Fruit fly (Drosophila melanogaster) whole organism, pupa: ENCODE data around the gene Anp.

Experiments used
- CG10348 ChIP-seq: fragments of 200-800 bp; sonication (Bioruptor generic); IDR thresholded peaks from 2 replicates; pipeline ENCODE4 v1.3.6; 2022; ENCODE audit warnings: missing biosample characterization, missing genetic modification characterization
- CG12605 ChIP-seq: fragments of 200-800 bp; sonication (Bioruptor generic); IDR thresholded peaks from 2 replicates; pipeline ENCODE4 v1.3.6; 2022; ENCODE audit warnings: missing biosample characterization, missing genetic modification characterization
- CG13204 ChIP-seq: fragments of 200-800 bp; sonication (Bioruptor generic); optimal IDR thresholded peaks from 2 replicates; lab custom pipeline; 2018; ENCODE audit warnings: missing biosample characterization, mild to moderate bottlenecking, missing genetic modification characterization, moderate library complexity
- CG14655 ChIP-seq: fragments of 200-800 bp; sonication (Bioruptor generic); optimal IDR thresholded peaks from 3 replicates; lab custom pipeline; 2017; ENCODE audit warnings: mild to moderate bottlenecking, missing biosample characterization, missing genetic modification reagents, missing genetic modification characterization
- CG15710 ChIP-seq: fragments of 200-800 bp; sonication (Bioruptor generic); optimal IDR thresholded peaks from 2 replicates; lab custom pipeline; 2018; ENCODE audit warnings: missing biosample characterization, mild to moderate bottlenecking, missing genetic modification characterization, moderate library complexity
- CG17806 ChIP-seq: fragments of 200-800 bp; sonication (Bioruptor generic); optimal IDR thresholded peaks from 2 replicates; lab custom pipeline; 2018; ENCODE audit warnings: missing biosample characterization, mild to moderate bottlenecking, missing genetic modification characterization, moderate library complexity
- CG32121 ChIP-seq: fragments of 200-800 bp; sonication (Bioruptor generic); IDR thresholded peaks from 2 replicates; pipeline ENCODE4 v1.3.6; 2022; ENCODE audit warnings: missing biosample characterization, missing genetic modification characterization
- CG34367 ChIP-seq: fragments of 200-800 bp; sonication (Bioruptor generic); optimal IDR thresholded peaks from 2 replicates; lab custom pipeline; 2018; ENCODE audit warnings: missing biosample characterization, mild to moderate bottlenecking, missing genetic modification characterization
- CG4496 ChIP-seq: fragments of 200-800 bp; sonication (Bioruptor generic); IDR thresholded peaks from 3 replicates; pipeline ENCODE4 v1.3.6; 2022; ENCODE audit warnings: missing biosample characterization, missing genetic modification characterization
- CG8159 ChIP-seq: fragments of 200-800 bp; sonication (Bioruptor generic); optimal IDR thresholded peaks from 3 replicates; lab custom pipeline; 2018; ENCODE audit warnings: missing biosample characterization, mild to moderate bottlenecking, missing genetic modification characterization, moderate library complexity
- CG8301 ChIP-seq: fragments of 200-800 bp; sonication (Bioruptor generic); optimal IDR thresholded peaks from 2 replicates; lab custom pipeline; 2018; ENCODE audit warnings: missing biosample characterization, mild to moderate bottlenecking, missing genetic modification characterization
- CG9948 ChIP-seq: fragments of 200-800 bp; sonication (Bioruptor generic); optimal IDR thresholded peaks from 2 replicates; lab custom pipeline; 2018; ENCODE audit warnings: missing biosample characterization, mild to moderate bottlenecking, missing genetic modification characterization, moderate library complexity
- D1 ChIP-seq: fragments of 200-800 bp; sonication (Bioruptor generic); optimal IDR thresholded peaks from 2 replicates; lab custom pipeline; 2018; ENCODE audit warnings: missing biosample characterization, mild to moderate bottlenecking, missing genetic modification characterization, moderate library complexity
- EcR ChIP-seq: fragments of 200-800 bp; sonication (Bioruptor generic); optimal IDR thresholded peaks from 3 replicates; lab custom pipeline; 2019; ENCODE audit warnings: missing biosample characterization, missing genetic modification characterization, mild to moderate bottlenecking, moderate library complexity, missing genetic modification reagents
- Ets98B ChIP-seq: fragments of 200-800 bp; sonication (Bioruptor generic); IDR thresholded peaks from 2 replicates; pipeline ENCODE4 v1.3.6; 2022; ENCODE audit warnings: missing biosample characterization, missing genetic modification characterization
- Pif1A ChIP-seq: fragments of 200-800 bp; sonication (Bioruptor generic); optimal IDR thresholded peaks from 3 replicates; lab custom pipeline; 2016; ENCODE audit warnings: missing biosample characterization, missing genetic modification characterization
- Pif1B ChIP-seq: fragments of 200-800 bp; sonication (Bioruptor generic); optimal IDR thresholded peaks from 3 replicates; lab custom pipeline; 2016; ENCODE audit warnings: missing biosample characterization, missing genetic modification characterization
- Snoo ChIP-seq: fragments of 200-800 bp; sonication (Bioruptor generic); optimal IDR thresholded peaks from 3 replicates; lab custom pipeline; 2017; ENCODE audit warnings: missing biosample characterization, mild to moderate bottlenecking, missing genetic modification characterization, inconsistent platforms
- fd96Ca ChIP-seq: fragments of 200-800 bp; sonication (Bioruptor generic); IDR thresholded peaks from 3 replicates; pipeline ENCODE4 v1.3.6; 2022; ENCODE audit warnings: missing biosample characterization, missing genetic modification characterization
- gl ChIP-seq: fragments of 200-800 bp; sonication (Bioruptor generic); optimal IDR thresholded peaks from 2 replicates; lab custom pipeline; 2018; ENCODE audit warnings: missing biosample characterization, mild to moderate bottlenecking, missing genetic modification characterization
- rn ChIP-seq: fragments of 200-800 bp; sonication (Bioruptor generic); IDR thresholded peaks from 2 replicates; pipeline ENCODE4 v1.3.6; 2022; ENCODE audit warnings: missing biosample characterization, missing genetic modification characterization

The Anp gene

DNA sequence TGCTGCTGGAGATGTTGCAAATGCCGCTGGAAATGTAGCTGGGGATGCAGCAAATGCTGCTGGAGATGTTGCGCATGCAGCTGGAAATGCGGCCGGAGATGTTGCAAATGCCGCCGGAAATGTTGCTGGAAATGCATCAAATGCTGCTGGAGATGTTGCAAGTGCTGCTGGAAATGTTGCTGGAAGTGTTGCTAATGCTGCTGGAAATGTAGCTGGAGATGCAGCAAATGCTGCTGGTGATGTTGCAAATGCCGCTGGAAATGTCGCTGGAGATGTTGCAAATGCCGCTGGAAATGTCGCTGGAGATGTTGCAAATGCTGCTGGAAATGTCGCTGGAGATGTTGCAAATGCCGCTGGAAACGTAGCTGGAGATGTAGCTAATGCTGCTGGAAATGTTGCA lies 42.6 kb downstream of the Anp start:
- TF ChIP-seq gl (tag; lab: Kevin White, UChicago) = no peak
- TF ChIP-seq EcR (GFP tag; lab: Kevin White, UChicago) = no peak
- TF ChIP-seq D1 (tag; lab: Kevin White, UChicago) = no peak
- TF ChIP-seq Ets98B (GFP tag; lab: Robert Waterston, UW) = no peak
- TF ChIP-seq CG15710 = no peak
- TF ChIP-seq Pif1A = no peak
- TF ChIP-seq CG8159 (tag; lab: Kevin White, UChicago) = no peak
- no peak for TF ChIP-seq CG10348 (GFP tag; lab: Robert Waterston, UW)
- TF ChIP-seq rn (GFP tag; lab: Robert Waterston, UW) = no peak
- no peak for TF ChIP-seq CG32121
- TF ChIP-seq, all 21 proteins: peak for 0

DNA sequence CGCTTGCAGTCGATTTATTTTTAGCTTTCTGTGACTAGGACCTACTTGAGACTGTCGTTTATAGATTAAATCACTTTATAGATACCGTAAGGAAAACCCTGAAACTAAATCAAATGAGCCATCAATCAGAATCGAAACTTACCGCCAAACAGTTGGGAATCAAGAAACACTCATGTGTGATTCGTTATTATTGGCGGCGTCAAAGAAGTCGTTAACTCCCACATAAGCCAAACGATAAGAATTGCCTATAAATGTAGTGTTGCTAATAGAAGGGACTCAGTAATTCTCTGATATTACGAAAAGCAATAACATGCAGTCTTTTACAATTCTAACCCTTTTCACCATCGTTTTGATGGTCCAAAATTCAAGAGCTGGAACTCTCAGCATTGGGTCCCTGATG lies 43.1 kb downstream of the Anp start, which contains the start of gene CG18404:
Gene CG18404, plus strand, starts transcription at position 301 of the 400 bp plus-strand sequence.
- TF ChIP-seq CG13204 (GFP tag; lab: Kevin White, UChicago) = no peak
- TF ChIP-seq EcR (GFP tag; lab: Kevin White, UChicago) = no peak
- no peak for TF ChIP-seq CG14655 (GFP tag; lab: Kevin White, UChicago)
- TF ChIP-seq Ets98B (GFP tag; lab: Robert Waterston, UW) = no peak
- TF ChIP-seq CG8301 (tag; lab: Kevin White, UChicago) = no peak
- no peak for TF ChIP-seq CG10348 (GFP tag; lab: Robert Waterston, UW)
- TF ChIP-seq Pif1B = no peak
- no peak for TF ChIP-seq Pif1A
- TF ChIP-seq CG12605 (GFP tag; lab: Robert Waterston, UW) = no peak
- no peak for TF ChIP-seq CG9948 (tag; lab: Kevin White, UChicago)

DNA sequence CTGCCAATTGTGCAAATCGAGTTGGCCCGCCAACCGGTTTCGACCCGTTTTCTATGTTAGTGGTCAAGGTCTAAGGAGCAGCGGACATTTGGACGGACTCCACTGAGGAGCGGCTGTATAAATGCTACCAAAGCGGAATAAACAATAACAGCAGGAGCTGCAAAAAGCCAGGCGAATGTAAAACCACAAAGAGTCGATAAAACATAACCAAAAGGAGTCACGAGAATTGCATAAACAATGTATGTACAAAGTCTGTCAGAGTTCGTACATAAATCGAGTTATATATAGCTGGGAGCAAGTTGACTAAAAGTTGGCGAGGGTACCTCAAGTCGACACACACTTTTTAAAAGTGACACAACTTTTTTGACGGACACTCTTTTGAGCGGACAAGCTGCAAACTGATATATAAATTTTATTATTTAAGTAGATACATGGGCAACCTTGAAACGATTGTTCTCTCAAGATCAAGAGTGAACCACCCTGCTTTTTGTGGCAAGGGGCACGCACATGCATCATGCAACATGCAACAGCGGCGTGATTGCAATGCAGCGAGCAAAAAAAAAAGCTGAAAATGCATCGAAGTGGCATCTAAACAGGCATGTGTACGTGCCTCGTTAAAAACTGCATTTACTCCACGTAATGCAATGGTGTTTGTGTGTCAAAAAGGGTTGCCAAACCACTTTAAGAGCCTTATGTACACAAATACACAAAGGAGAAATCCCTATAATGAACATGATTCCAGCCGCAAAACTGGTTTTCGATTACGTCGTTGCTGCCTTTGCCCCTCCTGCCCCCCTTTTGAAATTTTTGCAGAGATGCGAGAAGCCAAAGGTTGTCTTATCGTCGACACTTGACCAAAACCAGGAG lies 45.7 kb downstream of the Anp start:
- peak; percentile 97 for TF ChIP-seq CG8159 (tag; lab: Kevin White, UChicago)
- peak; percentile 73 for TF ChIP-seq EcR (GFP tag; lab: Kevin White, UChicago)
- peak; percentile 94 for TF ChIP-seq CG13204 (GFP tag; lab: Kevin White, UChicago)
- peak; percentile 46; the same call in 1 of the 2 replicates for TF ChIP-seq CG10348 (GFP tag; lab: Robert Waterston, UW)
- peak; percentile 84 for TF ChIP-seq rn (GFP tag; lab: Robert Waterston, UW)
- peak; percentile 98 for TF ChIP-seq Pif1B
- TF ChIP-seq Ets98B (GFP tag; lab: Robert Waterston, UW) = peak; percentile 90
- TF ChIP-seq Snoo (tag; lab: Kevin White, UChicago) = peak; percentile 94
- peak; percentile 96 for TF ChIP-seq gl (tag; lab: Kevin White, UChicago)
- TF ChIP-seq CG8301 (tag; lab: Kevin White, UChicago) = peak; percentile 92
- peak; percentile 91 for TF ChIP-seq D1 (tag; lab: Kevin White, UChicago)
- TF ChIP-seq CG34367 (tag; lab: Kevin White, UChicago) = peak; percentile 97
- TF ChIP-seq CG12605 (GFP tag; lab: Robert Waterston, UW) = peak; percentile 97
- TF ChIP-seq CG17806 (tag; lab: Kevin White, UChicago) = peak; percentile 97
- TF ChIP-seq CG15710 = peak; percentile 97
- peak; percentile 95 for TF ChIP-seq Pif1A
- TF ChIP-seq CG32121 = peak; percentile 90
- TF ChIP-seq CG14655 (GFP tag; lab: Kevin White, UChicago) = peak; percentile 95
- TF ChIP-seq CG9948 (tag; lab: Kevin White, UChicago) = peak; percentile 97
- TF ChIP-seq fd96Ca (GFP tag; lab: Robert Waterston, UW) = peak; percentile 96
- TF ChIP-seq CG4496 = peak; percentile 97

DNA sequence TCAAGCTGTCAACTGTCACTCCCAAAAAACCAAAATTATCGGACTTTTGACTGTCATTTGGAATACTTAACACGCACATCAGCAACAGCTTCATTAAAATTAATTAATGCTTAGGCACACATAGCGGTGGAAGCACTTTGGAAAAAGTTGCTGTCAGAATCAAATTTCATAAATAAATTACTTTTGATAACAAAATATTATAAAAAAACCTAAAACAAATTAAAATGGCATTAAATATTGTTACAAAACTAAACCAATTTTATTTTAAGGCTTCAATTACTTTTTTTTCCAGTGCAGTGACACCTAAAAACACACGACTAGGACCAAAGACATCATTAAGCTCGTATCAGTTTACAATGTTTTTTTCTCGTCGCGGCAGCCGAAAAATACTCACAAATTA lies 46.5 kb downstream of the Anp start:
- no peak for TF ChIP-seq fd96Ca (GFP tag; lab: Robert Waterston, UW)
- peak; percentile 22 for TF ChIP-seq Pif1A
- no peak for TF ChIP-seq CG10348 (GFP tag; lab: Robert Waterston, UW)
- no peak for TF ChIP-seq CG8301 (tag; lab: Kevin White, UChicago)
- TF ChIP-seq CG14655 (GFP tag; lab: Kevin White, UChicago) = peak; percentile 27
- no peak for TF ChIP-seq Pif1B
- TF ChIP-seq CG9948 (tag; lab: Kevin White, UChicago) = peak; percentile 66
- no peak for TF ChIP-seq CG13204 (GFP tag; lab: Kevin White, UChicago)
- TF ChIP-seq rn (GFP tag; lab: Robert Waterston, UW) = no peak
- 0 out of 2 replicates have a peak, but pooled peaks have one; percentile 30 for TF ChIP-seq CG32121
- no peak for TF ChIP-seq gl (tag; lab: Kevin White, UChicago)
- TF ChIP-seq CG34367 (tag; lab: Kevin White, UChicago) = peak; percentile 51
- TF ChIP-seq CG8159 (tag; lab: Kevin White, UChicago) = peak; percentile 75
- peak; percentile 61 for TF ChIP-seq CG17806 (tag; lab: Kevin White, UChicago)
- no peak for TF ChIP-seq EcR (GFP tag; lab: Kevin White, UChicago)
- peak; percentile 48; the same call in 1 of the 3 replicates for TF ChIP-seq CG4496
- no peak; the same call in 1 of the 2 replicates for TF ChIP-seq Ets98B (GFP tag; lab: Robert Waterston, UW)
- peak; percentile 67 for TF ChIP-seq CG15710
- TF ChIP-seq D1 (tag; lab: Kevin White, UChicago) = peak; percentile 17
- TF ChIP-seq CG12605 (GFP tag; lab: Robert Waterston, UW) = 0 out of 2 replicates have a peak, but pooled peaks have one; percentile 23
- TF ChIP-seq Snoo (tag; lab: Kevin White, UChicago) = peak; percentile 45

DNA sequence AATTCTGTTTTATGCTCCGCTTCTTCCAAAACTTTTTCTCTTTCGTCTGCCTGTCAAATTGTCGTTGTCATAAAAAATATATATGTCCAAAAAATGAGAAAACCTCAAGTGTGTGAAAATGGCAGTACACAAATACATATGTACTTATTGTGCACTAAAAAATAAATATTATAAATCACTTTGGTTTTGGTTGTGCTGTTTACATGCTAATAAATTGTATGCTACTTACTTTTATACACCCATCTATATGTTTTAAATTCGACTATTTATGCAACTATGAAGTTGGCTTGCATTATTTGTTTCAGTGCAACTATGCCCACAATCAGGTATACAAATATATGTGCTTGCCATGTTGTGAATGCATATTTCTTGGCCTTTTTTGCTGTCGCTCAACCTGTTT lies 47.8 kb downstream of the Anp start:
- TF ChIP-seq Ets98B (GFP tag; lab: Robert Waterston, UW) (no peak; the same call in 1 of the 2 replicates), CG34367 (tag; lab: Kevin White, UChicago) (peak; percentile 81), fd96Ca (GFP tag; lab: Robert Waterston, UW) (no peak), Pif1A (peak; percentile 89), D1 (tag; lab: Kevin White, UChicago) (peak; percentile 72), CG12605 (GFP tag; lab: Robert Waterston, UW) (peak; percentile 30; the same call in 1 of the 2 replicates), CG10348 (GFP tag; lab: Robert Waterston, UW) (0 out of 2 replicates have a peak, but pooled peaks have one; percentile 25), rn (GFP tag; lab: Robert Waterston, UW) (no peak), CG8159 (tag; lab: Kevin White, UChicago) (peak; percentile 81), Snoo (tag; lab: Kevin White, UChicago) (peak; percentile 91), CG13204 (GFP tag; lab: Kevin White, UChicago) (peak; percentile 44), EcR (GFP tag; lab: Kevin White, UChicago) (no peak), CG15710 (peak; percentile 80), CG17806 (tag; lab: Kevin White, UChicago) (peak; percentile 74), gl (tag; lab: Kevin White, UChicago) (no peak), CG32121 (no peak), Pif1B (peak; percentile 71), CG8301 (tag; lab: Kevin White, UChicago) (peak; percentile 5), CG9948 (tag; lab: Kevin White, UChicago) (peak; percentile 72), CG4496 (peak; percentile 49; the same call in 1 of the 3 replicates), CG14655 (GFP tag; lab: Kevin White, UChicago) (peak; percentile 18)
